Fruit fly (Drosophila melanogaster) whole organism, embryonic: ENCODE data around the gene CG31176.

Source experiments
- B-H1 ChIP-seq: fragments of 200-800 bp; sonication (Bioruptor generic); IDR thresholded peaks from 3 replicates; pipeline ENCODE4 v1.3.6; 2022; ENCODE audit warnings: missing biosample characterization, missing genetic modification characterization
- BEAF-32 ChIP-seq: fragments of 200-800 bp; sonication (Bioruptor generic); optimal IDR thresholded peaks from 3 replicates; lab custom pipeline; 2017; ENCODE audit warnings: missing biosample characterization, missing genetic modification characterization, mild to moderate bottlenecking, moderate library complexity, missing genetic modification reagents
- CG10209 ChIP-seq: fragments of 200-800 bp; sonication (Bioruptor generic); optimal IDR thresholded peaks from 3 replicates; lab custom pipeline; 2017; ENCODE audit warnings: missing biosample characterization, mild to moderate bottlenecking, missing genetic modification characterization, missing genetic modification reagents
- CG10959 ChIP-seq: fragments of 200-800 bp; sonication (Bioruptor generic); IDR thresholded peaks from 2 replicates; pipeline ENCODE4 v1.3.6; 2022; ENCODE audit warnings: missing biosample characterization, missing genetic modification characterization
- CG1603 ChIP-seq: fragments of 200-800 bp; sonication (Bioruptor generic); optimal IDR thresholded peaks from 2 replicates; lab custom pipeline; 2019; ENCODE audit warnings: missing biosample characterization, mild to moderate bottlenecking, missing genetic modification characterization, moderate library complexity
- CG17612 ChIP-seq: fragments of 200-800 bp; sonication (Bioruptor generic); IDR thresholded peaks from 2 replicates; pipeline ENCODE4 v1.3.6; 2022; ENCODE audit warnings: missing biosample characterization, missing genetic modification characterization
- CG1792 ChIP-seq: fragments of 200-800 bp; sonication (Bioruptor generic); optimal IDR thresholded peaks from 2 replicates; lab custom pipeline; 2016; ENCODE audit warnings: missing biosample characterization, missing genetic modification characterization
- CG18476 ChIP-seq: fragments of 200-800 bp; sonication (Bioruptor generic); optimal IDR thresholded peaks from 2 replicates; lab custom pipeline; 2016; ENCODE audit warnings: missing biosample characterization, mild to moderate bottlenecking, missing genetic modification characterization
- CG2129 ChIP-seq: fragments of 200-800 bp; sonication (Bioruptor generic); IDR thresholded peaks from 2 replicates; pipeline ENCODE4 v1.3.6; 2022; ENCODE audit warnings: missing biosample characterization, missing genetic modification characterization; ENCODE audit not compliant: partially characterized antibody
- CG3847 ChIP-seq: fragments of 200-800 bp; sonication (Bioruptor generic); IDR thresholded peaks from 2 replicates; pipeline ENCODE4 v1.3.6; 2022; ENCODE audit warnings: missing biosample characterization, missing genetic modification characterization
- CG4854 ChIP-seq: fragments of 200-800 bp; sonication (Bioruptor generic); optimal IDR thresholded peaks from 2 replicates; lab custom pipeline; 2016; ENCODE audit warnings: missing biosample characterization, missing genetic modification characterization, inconsistent platforms
- CG7271 ChIP-seq: fragments of 200-800 bp; sonication (Bioruptor generic); optimal IDR thresholded peaks from 2 replicates; lab custom pipeline; 2018; ENCODE audit warnings: missing biosample characterization, mild to moderate bottlenecking, missing genetic modification characterization, moderate library complexity
- CG8359 ChIP-seq: fragments of 200-800 bp; sonication (Bioruptor generic); optimal IDR thresholded peaks from 2 replicates; lab custom pipeline; 2017; ENCODE audit warnings: missing biosample characterization, mild to moderate bottlenecking, missing genetic modification characterization, borderline replicate concordance
- CG8388 ChIP-seq: fragments of 200-800 bp; sonication (Bioruptor generic); optimal IDR thresholded peaks from 2 replicates; lab custom pipeline; 2019; ENCODE audit warnings: missing biosample characterization, mild to moderate bottlenecking, missing genetic modification characterization, moderate library complexity
- Dll ChIP-seq: fragments of 200-800 bp; sonication (Bioruptor generic); IDR thresholded peaks from 4 replicates; pipeline ENCODE4 v1.3.6; 2022; ENCODE audit warnings: missing biosample characterization, missing genetic modification characterization; ENCODE audit not compliant: partially characterized antibody
- Doc3 ChIP-seq: fragments of 200-800 bp; sonication (Bioruptor generic); IDR thresholded peaks from 3 replicates; pipeline ENCODE4 v1.3.6; 2022; ENCODE audit warnings: missing biosample characterization, missing genetic modification characterization; ENCODE audit not compliant: partially characterized antibody
- Eip74EF ChIP-seq, 2 experiments: fragments of 200-800 bp in 1 of 2; fragments of >200 bp in 1 of 2; sonication (Bioruptor generic) in 1 of 2; optimal IDR thresholded peaks; 2 replicates each; lab custom pipeline; 2017 to 2019; ENCODE audit warnings: missing biosample characterization in 2 of 2, missing genetic modification characterization in 2 of 2, mild to moderate bottlenecking in 1 of 2, moderate library complexity in 1 of 2
- Lhr ChIP-seq: fragments of 200-800 bp; sonication (Bioruptor generic); optimal IDR thresholded peaks from 3 replicates; lab custom pipeline; 2017; ENCODE audit warnings: mild to moderate bottlenecking, missing biosample characterization, missing genetic modification reagents, missing genetic modification characterization
- Mes4 ChIP-seq: fragments of 200-800 bp; sonication (Bioruptor generic); optimal IDR thresholded peaks from 2 replicates; lab custom pipeline; 2016; ENCODE audit warnings: missing biosample characterization, missing genetic modification characterization
- NFAT ChIP-seq: fragments of 200-800 bp; sonication (Bioruptor generic); IDR thresholded peaks from 2 replicates; pipeline ENCODE4 v1.3.6; 2022; ENCODE audit warnings: missing biosample characterization, missing genetic modification characterization
- Scr ChIP-seq: fragments of 200-800 bp; sonication (Bioruptor generic); IDR thresholded peaks from 2 replicates; pipeline ENCODE4 v1.3.6; 2022; ENCODE audit warnings: missing biosample characterization, missing genetic modification characterization; ENCODE audit not compliant: partially characterized antibody
- Sry-β ChIP-seq: fragments of 200-800 bp; sonication (Bioruptor generic); optimal IDR thresholded peaks from 2 replicates; lab custom pipeline; 2018; ENCODE audit warnings: missing biosample characterization, mild to moderate bottlenecking, missing genetic modification characterization, moderate library complexity
- Vsx1 ChIP-seq: fragments of 200-800 bp; sonication (Bioruptor generic); optimal IDR thresholded peaks from 2 replicates; lab custom pipeline; 2017; ENCODE audit warnings: missing biosample characterization, mild to moderate bottlenecking, missing genetic modification characterization, missing genetic modification reagents
- ab ChIP-seq: fragments of 200-800 bp; sonication (Bioruptor generic); optimal IDR thresholded peaks from 2 replicates; lab custom pipeline; 2016; ENCODE audit warnings: missing biosample characterization, missing genetic modification characterization
- al ChIP-seq: fragments of 200-800 bp; sonication (Bioruptor generic); IDR thresholded peaks from 2 replicates; pipeline ENCODE4 v1.3.6; 2022; ENCODE audit warnings: missing biosample characterization, missing genetic modification characterization
- ap ChIP-seq: fragments of 200-800 bp; sonication (Bioruptor generic); IDR thresholded peaks from 2 replicates; pipeline ENCODE4 v1.3.6; 2022; ENCODE audit warnings: missing biosample characterization, missing genetic modification characterization
- danr ChIP-seq: fragments of 200-800 bp; sonication (Bioruptor generic); IDR thresholded peaks from 2 replicates; pipeline ENCODE4 v1.3.6; 2022; ENCODE audit warnings: missing biosample characterization, missing genetic modification characterization
- exex ChIP-seq: fragments of 200-800 bp; sonication (Bioruptor generic); optimal IDR thresholded peaks from 4 replicates; lab custom pipeline; 2018; ENCODE audit warnings: missing biosample characterization, mild to moderate bottlenecking, missing genetic modification characterization, moderate library complexity
- gcm2 ChIP-seq: fragments of 200-800 bp; sonication (Bioruptor generic); optimal IDR thresholded peaks from 2 replicates; lab custom pipeline; 2016; ENCODE audit warnings: missing biosample characterization, missing genetic modification characterization
- insv ChIP-seq, 2 experiments: fragments of 200-800 bp; sonication (Bioruptor generic); optimal IDR thresholded peaks; 3 replicates each; lab custom pipeline; 2016 to 2018; ENCODE audit warnings: missing biosample characterization in 2 of 2, missing genetic modification characterization in 2 of 2
- kah ChIP-seq: fragments of 200-800 bp; sonication (Bioruptor generic); optimal IDR thresholded peaks from 2 replicates; lab custom pipeline; 2018; ENCODE audit warnings: missing biosample characterization, mild to moderate bottlenecking, missing genetic modification characterization
- lmd ChIP-seq: fragments of 200-800 bp; sonication (Bioruptor generic); IDR thresholded peaks from 2 replicates; pipeline ENCODE4 v1.3.6; 2022; ENCODE audit warnings: missing biosample characterization, missing genetic modification characterization
- psq ChIP-seq: fragments of 200-800 bp; sonication (Bioruptor generic); optimal IDR thresholded peaks from 2 replicates; lab custom pipeline; 2017; ENCODE audit warnings: missing biosample characterization, missing genetic modification characterization
- row ChIP-seq: fragments of 200-800 bp; sonication (Bioruptor generic); IDR thresholded peaks from 3 replicates; pipeline ENCODE4 v1.3.6; 2022; ENCODE audit warnings: missing biosample characterization, missing genetic modification characterization
- sd ChIP-seq: fragments of 200-800 bp; sonication (Bioruptor generic); optimal IDR thresholded peaks from 3 replicates; lab custom pipeline; 2018; ENCODE audit warnings: missing biosample characterization, mild to moderate bottlenecking, missing genetic modification characterization, moderate library complexity
- sens ChIP-seq: fragments of 200-800 bp; sonication (Bioruptor generic); peaks from one replicate; lab custom pipeline; 2016; ENCODE audit warnings: missing biosample characterization, missing genetic modification characterization
- vvl ChIP-seq: fragments of 200-800 bp; sonication (Bioruptor generic); IDR thresholded peaks from 2 replicates; pipeline ENCODE4 v1.3.6; 2022; ENCODE audit warnings: missing biosample characterization, missing genetic modification characterization

The CG31176 gene

DNA sequence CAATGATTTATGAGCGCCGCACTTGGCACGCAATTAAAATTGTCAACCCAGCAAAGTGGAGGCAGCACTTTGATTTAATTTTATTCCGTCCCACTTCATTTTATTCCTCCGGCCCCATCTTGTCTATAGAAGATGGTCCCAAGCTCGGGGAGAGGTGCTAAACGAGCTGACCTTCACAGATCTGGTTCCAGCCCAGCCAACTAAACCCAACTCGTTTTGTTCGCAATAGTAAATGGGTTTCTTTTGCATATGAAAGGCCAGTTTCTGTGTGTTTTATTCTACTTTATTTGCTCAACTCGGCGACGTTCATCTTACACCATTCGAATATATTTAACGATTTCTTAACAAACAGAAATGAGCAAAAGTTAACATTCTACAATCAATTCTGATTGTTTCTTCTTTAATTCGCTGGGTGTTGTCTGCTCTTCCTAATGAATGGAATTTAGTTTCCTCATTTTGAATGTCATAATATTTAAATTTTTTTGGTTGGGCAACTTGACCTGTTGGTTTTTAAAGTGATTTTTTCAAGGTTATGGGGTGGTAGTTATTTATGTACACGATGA is 26.3 kb downstream of the CG31176 start (continued):
- no peak for TF ChIP-seq al (GFP tag; lab: Robert Waterston, UW)
- no peak for TF ChIP-seq B-H1 (GFP tag; lab: Robert Waterston, UW)
- no peak for TF ChIP-seq gcm2 (GFP tag; lab: Kevin White, UChicago)
- 0 out of 2 replicates have a peak, but pooled peaks have one; percentile 27 for TF ChIP-seq vvl (GFP tag; lab: Robert Waterston, UW)
- TF ChIP-seq ab (GFP tag; lab: Kevin White, UChicago): no peak
- peak; percentile 74 for TF ChIP-seq sd (tag; lab: Kevin White, UChicago)
- TF ChIP-seq psq (GFP tag; lab: Kevin White, UChicago): no peak
- TF ChIP-seq CG10959 (GFP tag; lab: Robert Waterston, UW): no peak
- no peak for TF ChIP-seq danr (GFP tag; lab: Robert Waterston, UW)
- TF ChIP-seq Mes4 (GFP tag; lab: Kevin White, UChicago): no peak
- no peak for TF ChIP-seq CG7271 (tag; lab: Kevin White, UChicago)
- no peak for TF ChIP-seq CG1792 (GFP tag; lab: Kevin White, UChicago)
- TF ChIP-seq NFAT: no peak
- no peak for TF ChIP-seq CG4854
- peak in 1 of 2 experiments; percentile 10 for TF ChIP-seq Eip74EF (GFP tag; optimal IDR thresholded peaks at IDR 0.05; lab: Kevin White, UChicago)
- TF ChIP-seq insv (GFP tag; optimal IDR thresholded peaks at IDR 0.05; lab: Kevin White, UChicago): no peak

DNA sequence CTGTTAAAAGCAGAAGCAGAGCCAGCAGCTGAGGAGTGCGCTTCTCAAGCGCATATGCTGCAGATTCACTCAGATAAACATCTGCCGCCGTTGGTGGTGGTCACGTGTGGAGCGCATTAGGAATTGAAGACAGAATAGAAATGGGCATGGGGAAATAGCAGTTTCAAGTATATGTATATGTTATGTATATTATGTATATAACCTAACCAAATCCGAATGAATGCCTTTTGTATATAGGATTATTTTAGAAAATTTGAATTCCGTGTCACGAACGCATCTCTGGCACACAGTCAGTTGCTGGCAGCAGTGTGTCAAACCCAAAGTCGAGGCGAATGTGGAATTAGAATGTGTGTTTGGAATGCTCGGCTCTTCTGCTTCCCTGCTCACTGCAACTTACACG is 28.3 kb downstream of the CG31176 start:
- TF ChIP-seq CG18476 (GFP tag; lab: Kevin White, UChicago): no peak
- TF ChIP-seq CG2129 (GFP tag; lab: Robert Waterston, UW): 0 out of 2 replicates have a peak, but pooled peaks have one; percentile 20
- peak; percentile 50 for TF ChIP-seq sens
- peak; percentile 73 for TF ChIP-seq Dll
- TF ChIP-seq Sry-β (GFP tag; lab: Kevin White, UChicago): peak; percentile 32
- TF ChIP-seq Scr (GFP tag; lab: Robert Waterston, UW): peak; percentile 24; the same call in 1 of the 2 replicates
- no peak for TF ChIP-seq CG10209 (GFP tag; lab: Kevin White, UChicago)
- 0 out of 3 replicates have a peak, but pooled peaks have one; percentile 22 for TF ChIP-seq row (GFP tag; lab: Robert Waterston, UW)
- TF ChIP-seq CG1603 (tag; lab: Kevin White, UChicago): peak; percentile 29
- peak; percentile 20 for TF ChIP-seq BEAF-32 (GFP tag; lab: Kevin White, UChicago)
- TF ChIP-seq Doc3 (GFP tag; lab: Robert Waterston, UW): peak; percentile 40; the same call in 1 of the 3 replicates
- no peak for TF ChIP-seq CG17612 (GFP tag; lab: Robert Waterston, UW)

DNA sequence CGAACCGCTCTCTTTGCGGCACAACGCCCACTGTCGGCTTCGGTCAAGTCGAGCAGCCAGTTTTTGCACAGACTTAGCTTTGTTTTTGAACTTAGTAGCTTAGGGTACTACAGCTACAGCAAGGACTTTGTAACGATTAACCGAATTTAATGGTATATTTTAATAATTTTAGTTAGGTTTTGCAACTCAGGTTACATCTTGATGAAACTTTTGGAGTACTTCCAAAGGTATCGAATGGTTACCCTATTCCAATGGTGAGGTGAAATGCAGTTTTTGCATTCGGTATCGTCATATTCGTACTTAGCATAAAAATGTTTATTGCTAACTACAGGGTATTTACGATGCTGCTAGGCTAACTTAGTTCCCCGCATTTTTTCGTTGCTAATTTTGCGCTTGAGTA is 30.9 kb downstream of the CG31176 start:
- TF ChIP-seq Vsx1 (GFP tag; lab: Kevin White, UChicago) (no peak), Lhr (GFP tag; lab: Kevin White, UChicago) (no peak), CG8359 (GFP tag; lab: Kevin White, UChicago) (no peak), CG3847 (GFP tag; lab: Robert Waterston, UW) (no peak), lmd (GFP tag; lab: Robert Waterston, UW) (no peak), B-H1 (GFP tag; lab: Robert Waterston, UW) (no peak), kah (no peak), ap (GFP tag; lab: Robert Waterston, UW) (no peak), exex (tag; lab: Kevin White, UChicago) (no peak), CG8388 (GFP tag; lab: Kevin White, UChicago) (no peak)
